Fruit fly (Drosophila melanogaster): ENCODE measurements around the gene CG13045.

Gene CG13045

dm6 chr3L:16328207-16328891, 37.6 kb upstream of the CG13045 start, which contains the start of gene CG13058 (continued):
- TF ChIP-seq pita (GFP tag; optimal IDR thresholded peaks at IDR 0.05) (no peak), CG15696 (tag; optimal IDR thresholded peaks at IDR 0.05) (no peak), CG4617 (GFP tag; optimal IDR thresholded peaks at IDR 0.05; ENCODE audit: borderline replicate concordance) (no peak), gcm (GFP tag; optimal IDR thresholded peaks at IDR 0.05) (no peak), yki (optimal IDR thresholded peaks at IDR 0.05) (no peak), pum (GFP tag; optimal IDR thresholded peaks at IDR 0.05) (no peak), HLH3B (GFP tag; IDR thresholded peaks at IDR 0.05) (peak; percentile 78), abd-A (tag; optimal IDR thresholded peaks at IDR 0.05) (no peak), tup (GFP tag; optimal IDR thresholded peaks at IDR 0.05) (no peak), kah (GFP tag; optimal IDR thresholded peaks at IDR 0.05) (peak; percentile 19), sr (GFP tag; IDR thresholded peaks at IDR 0.05) (no peak), Fer1 (GFP tag; optimal IDR thresholded peaks at IDR 0.05) (peak; percentile 84), CG1602 (GFP tag; optimal IDR thresholded peaks at IDR 0.05) (peak; percentile 41), ac (GFP tag; optimal IDR thresholded peaks at IDR 0.05) (no peak), Dll (GFP tag; IDR thresholded peaks at IDR 0.05; ENCODE audit: partially characterized antibody) (no peak), Ets65A (GFP tag) (peak; percentile 45), CG9215 (GFP tag; IDR thresholded peaks at IDR 0.05) (peak; percentile 18; the same call in 1 of the 2 replicates), Abd-B (GFP tag; optimal IDR thresholded peaks at IDR 0.05) (peak; percentile 18), Sox100B (GFP tag; optimal IDR thresholded peaks at IDR 0.05) (peak; percentile 53), gt (GFP tag; IDR thresholded peaks at IDR 0.05) (no peak), Sox102F (GFP tag; optimal IDR thresholded peaks at IDR 0.05) (peak; percentile 75), hth (optimal IDR thresholded peaks at IDR 0.05) (no peak), eyg (GFP tag; optimal IDR thresholded peaks at IDR 0.05) (no peak), bab2 (GFP tag; optimal IDR thresholded peaks at IDR 0.05) (no peak), fd64A (GFP tag; optimal IDR thresholded peaks at IDR 0.05) (no peak), cad (GFP tag; optimal IDR thresholded peaks at IDR 0.05) (no peak), chinmo (GFP tag; IDR thresholded peaks at IDR 0.05; ENCODE audit: partially characterized antibody) (no peak), esg (GFP tag; conservative IDR thresholded peaks at IDR 0.05) (peak; percentile 81), Mes4 (GFP tag; optimal IDR thresholded peaks at IDR 0.05) (peak; percentile 25), CG6654 (GFP tag; optimal IDR thresholded peaks at IDR 0.05) (no peak), Fer3 (tag; optimal IDR thresholded peaks at IDR 0.05) (peak; percentile 59), CHES-1-like (GFP tag; optimal IDR thresholded peaks at IDR 0.05) (peak; percentile 59), sens (GFP tag) (peak; percentile 40), Oaz (GFP tag; IDR thresholded peaks at IDR 0.05) (peak; percentile 66), Atf6 (GFP tag; IDR thresholded peaks at IDR 0.05) (peak; percentile 84), CG3847 (GFP tag; IDR thresholded peaks at IDR 0.05) (peak; percentile 77), wdn (GFP tag; IDR thresholded peaks at IDR 0.05) (0 out of 2 replicates have a peak, but pooled peaks have one; percentile 60), CG1233 (GFP tag; optimal IDR thresholded peaks at IDR 0.05) (no peak), D (optimal IDR thresholded peaks at IDR 0.05) (no peak), D (GFP tag; optimal IDR thresholded peaks at IDR 0.05) (no peak), zf30C (GFP tag; optimal IDR thresholded peaks at IDR 0.05) (no peak), pnt (GFP tag; optimal IDR thresholded peaks at IDR 0.05) (no peak), sug (tag; optimal IDR thresholded peaks at IDR 0.05) (no peak), Xrp1 (GFP tag; IDR thresholded peaks at IDR 0.05) (no peak; the same call in 1 of the 2 replicates), CG16813 (GFP tag; IDR thresholded peaks at IDR 0.05; ENCODE audit: partially characterized antibody) (no peak), D19A (tag; optimal IDR thresholded peaks at IDR 0.05) (peak; percentile 92), Vsx1 (GFP tag; optimal IDR thresholded peaks at IDR 0.05) (peak; percentile 16), CG16863 (GFP tag; optimal IDR thresholded peaks at IDR 0.05) (peak; percentile 70), bsh (GFP tag; optimal IDR thresholded peaks at IDR 0.05) (peak in 1 of 2 experiments; percentile 3), CG4730 (GFP tag; IDR thresholded peaks at IDR 0.05) (no peak; the same call in 1 of the 2 replicates), CG8089 (GFP tag; optimal IDR thresholded peaks at IDR 0.05) (peak; percentile 41)

Data from whole organism, embryonic.